Worm (Caenorhabditis elegans) whole organism, L2 larva: ENCODE data around the gene praf-3.

Source experiments
- C34F6.9 ChIP-seq: fragments of 150-350 bp; optimal IDR thresholded peaks from 2 replicates; lab custom pipeline; 2014; ENCODE audit warnings: missing biosample characterization, missing genetic modification characterization
- F13H6.1 ChIP-seq: sonication (generic microtip); optimal IDR thresholded peaks from 2 replicates; lab custom pipeline; 2016; ENCODE audit warnings: missing genetic modification characterization, missing compliant biosample characterization
- R02D3.7 ChIP-seq: fragments of 150-350 bp; optimal IDR thresholded peaks from 2 replicates; lab custom pipeline; 2014; ENCODE audit warnings: missing biosample characterization, missing genetic modification characterization
- Y55F3AM.14 ChIP-seq: fragments of 200-800 bp; sonication (Bioruptor generic); optimal IDR thresholded peaks from 2 replicates; lab custom pipeline; 2018; ENCODE audit warnings: mild to moderate bottlenecking, missing genetic modification characterization, missing compliant biosample characterization
- ZK546.5 ChIP-seq: sonication (generic microtip); optimal IDR thresholded peaks from 2 replicates; lab custom pipeline; 2017; ENCODE audit warnings: missing biosample characterization, missing genetic modification characterization
- blmp-1 ChIP-seq: sonication (generic microtip); optimal IDR thresholded peaks from 2 replicates; lab custom pipeline; 2017; ENCODE audit warnings: missing genetic modification characterization, mild to moderate bottlenecking, missing compliant biosample characterization, antibody characterized with exemption, moderate library complexity; ENCODE audit not compliant: insufficient read depth
- ceh-16 ChIP-seq: fragments of 150-350 bp; optimal IDR thresholded peaks from 2 replicates; lab custom pipeline; 2014; ENCODE audit warnings: missing biosample characterization, missing genetic modification characterization
- ceh-82 ChIP-seq: fragments of 150-350 bp; optimal IDR thresholded peaks from 2 replicates; lab custom pipeline; 2014; ENCODE audit warnings: missing biosample characterization, missing genetic modification characterization
- crh-2 ChIP-seq: sonication (generic microtip); optimal IDR thresholded peaks from 2 replicates; lab custom pipeline; 2017; ENCODE audit warnings: missing biosample characterization, missing genetic modification characterization
- dmd-4 ChIP-seq: sonication (generic microtip); optimal IDR thresholded peaks from 2 replicates; lab custom pipeline; 2017; ENCODE audit warnings: missing biosample characterization, missing genetic modification characterization
- elt-1 ChIP-seq: fragments of 150-350 bp; optimal IDR thresholded peaks from 2 replicates; lab custom pipeline; 2014; ENCODE audit warnings: missing biosample characterization, missing genetic modification characterization
- elt-3 ChIP-seq: sonication (generic microtip); optimal IDR thresholded peaks from 2 replicates; lab custom pipeline; 2017; ENCODE audit warnings: missing biosample characterization, missing genetic modification characterization
- fos-1 ChIP-seq: fragments of 150-350 bp; optimal IDR thresholded peaks from 2 replicates; lab custom pipeline; 2014; ENCODE audit warnings: missing biosample characterization, missing genetic modification characterization
- gmeb-1 ChIP-seq: fragments of 150-350 bp; optimal IDR thresholded peaks from 2 replicates; lab custom pipeline; 2014; ENCODE audit warnings: missing biosample characterization, missing genetic modification characterization
- lin-13 ChIP-seq: fragments of 150-350 bp; optimal IDR thresholded peaks from 2 replicates; lab custom pipeline; 2014; ENCODE audit warnings: missing biosample characterization, missing genetic modification reagents, missing genetic modification characterization
- lin-39 ChIP-seq: fragments of 150-350 bp; optimal IDR thresholded peaks from 2 replicates; lab custom pipeline; 2014; ENCODE audit warnings: missing biosample characterization, missing genetic modification reagents, missing genetic modification characterization
- mbf-1 ChIP-seq: sonication (generic microtip); optimal IDR thresholded peaks from 2 replicates; lab custom pipeline; 2017; ENCODE audit warnings: missing biosample characterization, missing genetic modification characterization
- nhr-10 ChIP-seq: sonication (generic microtip); optimal IDR thresholded peaks from 2 replicates; lab custom pipeline; 2017; ENCODE audit warnings: missing biosample characterization, missing genetic modification characterization
- nhr-12 ChIP-seq: fragments of 150-350 bp; optimal IDR thresholded peaks from 2 replicates; lab custom pipeline; 2014; ENCODE audit warnings: missing biosample characterization, missing genetic modification characterization
- nhr-21 ChIP-seq: fragments of 150-350 bp; optimal IDR thresholded peaks from 2 replicates; lab custom pipeline; 2014; ENCODE audit warnings: missing biosample characterization, missing genetic modification characterization
- nhr-23 ChIP-seq: fragments of 150-350 bp; optimal IDR thresholded peaks from 2 replicates; lab custom pipeline; 2014; ENCODE audit warnings: missing biosample characterization, missing genetic modification reagents, missing genetic modification characterization
- nhr-25 ChIP-seq: fragments of 150-350 bp; sonication (generic microtip); optimal IDR thresholded peaks from 3 replicates; lab custom pipeline; 2014; ENCODE audit warnings: missing biosample characterization, missing genetic modification characterization
- nhr-6 ChIP-seq: fragments of 150-350 bp; optimal IDR thresholded peaks from 2 replicates; lab custom pipeline; 2014; ENCODE audit warnings: missing biosample characterization, missing genetic modification characterization
- nhr-77 ChIP-seq: fragments of 150-350 bp; optimal IDR thresholded peaks from 2 replicates; lab custom pipeline; 2014; ENCODE audit warnings: missing biosample characterization, missing genetic modification characterization
- peb-1 ChIP-seq: fragments of 150-350 bp; optimal IDR thresholded peaks from 2 replicates; lab custom pipeline; 2014; ENCODE audit warnings: missing biosample characterization, missing genetic modification characterization
- skn-1 ChIP-seq: sonication (generic microtip); optimal IDR thresholded peaks from 2 replicates; lab custom pipeline; 2017; ENCODE audit warnings: missing biosample characterization, missing genetic modification characterization
- sma-9 ChIP-seq, 2 experiments: fragments of 150-350 bp in 1 of 2; sonication (generic microtip) in 1 of 2; optimal IDR thresholded peaks; 2 replicates each; lab custom pipeline; 2014 to 2016; ENCODE audit warnings: missing genetic modification characterization in 2 of 2, mild to moderate bottlenecking in 1 of 2, missing biosample characterization in 1 of 2, missing compliant biosample characterization in 1 of 2, missing genetic modification reagents in 1 of 2, moderate library complexity in 1 of 2
- snpc-4 ChIP-seq: fragments of 150-350 bp; optimal IDR thresholded peaks from 2 replicates; lab custom pipeline; 2014; ENCODE audit warnings: missing biosample characterization, missing genetic modification characterization
- unc-39 ChIP-seq: fragments of 150-350 bp; optimal IDR thresholded peaks from 2 replicates; lab custom pipeline; 2014; ENCODE audit warnings: missing biosample characterization, missing genetic modification characterization
- unc-55 ChIP-seq: fragments of 150-350 bp; sonication (generic microtip); optimal IDR thresholded peaks from 3 replicates; lab custom pipeline; 2014; ENCODE audit warnings: missing biosample characterization, missing genetic modification reagents, missing genetic modification characterization
- ztf-11 ChIP-seq: sonication (generic microtip); optimal IDR thresholded peaks from 2 replicates; lab custom pipeline; 2017; ENCODE audit warnings: missing biosample characterization, missing genetic modification characterization
- ztf-4 ChIP-seq: fragments of 150-350 bp; optimal IDR thresholded peaks from 2 replicates; lab custom pipeline; 2014; ENCODE audit warnings: missing biosample characterization, missing genetic modification characterization

praf-3 gene

DNA sequence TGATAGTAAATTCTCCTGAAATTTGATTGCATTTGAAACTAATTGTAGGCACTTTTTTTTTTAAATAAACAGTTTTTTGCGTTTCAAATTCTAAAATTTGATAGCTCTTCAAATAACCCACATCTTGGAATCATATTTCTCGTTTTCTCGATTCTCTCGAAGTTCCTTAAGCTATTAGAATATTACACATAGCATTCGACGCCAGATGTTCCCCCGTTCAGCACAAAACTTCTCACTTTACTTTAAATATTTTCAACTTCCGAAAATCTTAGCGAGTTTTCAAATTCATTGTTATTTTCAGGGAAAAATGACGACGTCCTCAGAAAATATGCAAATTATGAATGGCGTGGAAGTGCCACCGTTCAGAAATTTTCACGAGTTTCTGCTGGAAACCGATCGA is at the start of gene praf-3:
Gene praf-3, plus strand, starts transcription at position 301 of the 400 bp plus-strand sequence.
- no peak for TF ChIP-seq ztf-4 (tag; lab: Kevin White, UChicago)
- no peak for TF ChIP-seq unc-55 (GFP tag; lab: Kevin White, UChicago)
- TF ChIP-seq mbf-1 (tag; lab: Kevin White, UChicago) = no peak
- TF ChIP-seq C34F6.9 = no peak
- TF ChIP-seq crh-2 (tag; lab: Kevin White, UChicago) = no peak
- no peak for TF ChIP-seq blmp-1 (tag; lab: Kevin White, UChicago)
- TF ChIP-seq lin-39 = no peak

DNA sequence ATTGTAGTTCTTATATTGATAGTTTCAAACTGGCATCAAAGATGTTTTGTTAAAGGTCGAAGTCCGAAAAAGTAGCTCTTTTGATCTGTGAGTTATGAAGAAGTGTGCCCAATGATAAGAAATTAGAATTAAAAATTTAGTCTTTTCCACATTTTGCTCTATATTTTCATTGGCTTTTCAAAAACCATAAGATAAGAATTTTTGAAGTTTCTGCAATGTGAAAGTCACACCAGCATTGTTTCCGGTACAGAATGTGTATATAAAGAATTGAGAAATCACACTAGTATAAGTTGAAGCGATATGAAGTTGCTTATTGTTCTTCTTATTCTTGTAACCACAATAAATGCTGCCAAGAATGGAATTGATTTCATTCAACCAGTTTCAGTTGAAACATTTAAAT is 47.3 kb upstream of the praf-3 start, which contains the start of gene lys-10:
Gene lys-10, plus strand, starts transcription at position 301 of the 400 bp plus-strand sequence.
- TF ChIP-seq snpc-4 (tag; lab: Kevin White, UChicago) (no peak), ceh-16 (tag; lab: Kevin White, UChicago) (no peak), lin-39 (no peak), blmp-1 (tag; lab: Kevin White, UChicago) (no peak), R02D3.7 (tag; lab: Kevin White, UChicago) (no peak), ZK546.5 (tag; lab: Kevin White, UChicago) (no peak), nhr-23 (tag; lab: Kevin White, UChicago) (no peak), nhr-10 (tag; lab: Kevin White, UChicago) (no peak), skn-1 (tag; lab: Kevin White, UChicago) (no peak), unc-55 (GFP tag; lab: Kevin White, UChicago) (no peak)

DNA sequence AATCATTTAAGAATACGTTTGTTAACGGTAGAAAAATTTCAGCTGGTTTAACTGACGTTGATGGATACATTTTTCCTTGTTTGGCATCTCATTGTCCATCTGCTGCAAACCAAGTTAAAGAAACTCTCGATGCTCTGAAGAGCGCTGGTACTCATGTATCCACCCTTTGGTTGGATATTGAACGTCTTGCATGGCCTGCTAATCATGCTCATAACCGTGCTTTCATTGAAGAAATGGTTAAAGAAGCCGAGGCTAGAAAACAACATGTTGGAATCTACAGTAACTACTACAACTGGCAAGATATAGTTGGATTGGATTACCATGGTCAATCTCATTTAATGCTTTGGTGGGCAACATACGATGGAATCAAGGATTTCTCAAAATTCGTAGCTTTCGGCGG is 46.7 kb upstream of the praf-3 start:
- TF ChIP-seq skn-1 (tag; lab: Kevin White, UChicago) (no peak), ztf-11 (tag; lab: Kevin White, UChicago) (no peak), nhr-23 (tag; lab: Kevin White, UChicago) (no peak), nhr-25 (tag; lab: Kevin White, UChicago) (no peak), unc-39 (tag; lab: Kevin White, UChicago) (no peak), nhr-12 (no peak), nhr-6 (tag; lab: Kevin White, UChicago) (no peak), mbf-1 (tag; lab: Kevin White, UChicago) (no peak), Y55F3AM.14 (GFP tag; lab: Kevin White, UChicago) (no peak), elt-1 (tag; lab: Kevin White, UChicago) (no peak), unc-55 (GFP tag; lab: Kevin White, UChicago) (no peak)

DNA sequence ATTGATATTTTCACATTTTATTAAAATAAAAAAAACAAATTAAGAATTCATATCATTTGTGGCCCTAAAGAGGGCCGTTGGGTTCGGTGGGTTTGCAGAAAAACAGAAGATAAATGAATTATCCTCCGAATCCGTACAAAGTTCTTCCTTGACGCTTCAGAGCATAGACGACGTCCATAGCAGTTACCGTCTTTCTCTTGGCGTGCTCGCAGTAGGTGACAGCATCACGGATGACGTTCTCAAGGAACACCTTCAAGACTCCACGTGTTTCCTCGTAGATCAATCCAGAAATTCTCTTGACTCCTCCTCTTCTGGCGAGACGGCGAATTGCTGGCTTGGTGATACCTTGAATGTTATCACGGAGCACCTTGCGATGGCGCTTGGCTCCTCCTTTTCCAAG is 46.2 kb upstream of the praf-3 start:
- no peak for TF ChIP-seq ztf-11 (tag; lab: Kevin White, UChicago)
- no peak for TF ChIP-seq nhr-23 (tag; lab: Kevin White, UChicago)
- TF ChIP-seq, all 48 proteins: peak for 0

DNA sequence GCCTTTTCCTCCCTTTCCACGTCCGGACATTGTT is 46.0 kb upstream of the praf-3 start, which contains the start of gene his-31:
Gene his-31, minus strand, starts transcription at position 30 of the 34 bp plus-strand sequence.
- no peak for TF ChIP-seq nhr-12
- TF ChIP-seq nhr-6 (tag; lab: Kevin White, UChicago) = no peak
- no peak for TF ChIP-seq lin-13 (GFP tag; lab: Kevin White, UChicago)
- TF ChIP-seq fos-1 (tag; lab: Kevin White, UChicago) = no peak
- no peak for TF ChIP-seq Y55F3AM.14 (GFP tag; lab: Kevin White, UChicago)
- TF ChIP-seq sma-9 (GFP tag; optimal IDR thresholded peaks at IDR 0.05; lab: Kevin White, UChicago) = no peak
- no peak for TF ChIP-seq sma-9 (tag; optimal IDR thresholded peaks at IDR 0.05; lab: Kevin White, UChicago)
- TF ChIP-seq F13H6.1 (tag; lab: Kevin White, UChicago) = no peak
- TF ChIP-seq elt-3 = no peak
- no peak for TF ChIP-seq gmeb-1 (tag; lab: Kevin White, UChicago)
- no peak for TF ChIP-seq nhr-21 (tag; lab: Kevin White, UChicago)
- TF ChIP-seq lin-39 = no peak
- TF ChIP-seq peb-1 (tag; lab: Kevin White, UChicago) = no peak
- no peak for TF ChIP-seq dmd-4 (tag; lab: Kevin White, UChicago)
- no peak for TF ChIP-seq skn-1 (tag; lab: Kevin White, UChicago)
- no peak for TF ChIP-seq nhr-77
- no peak for TF ChIP-seq blmp-1 (tag; lab: Kevin White, UChicago)
- no peak for TF ChIP-seq mbf-1 (tag; lab: Kevin White, UChicago)
- TF ChIP-seq crh-2 (tag; lab: Kevin White, UChicago) = no peak
- no peak for TF ChIP-seq ceh-82
